Worm (Caenorhabditis elegans): Measurements from ENCODE around the gene nhr-103.

Gene nhr-103

ce11 chrV:2201240-2201639 is 24.0 kb upstream of the nhr-103 start, which contains the start of gene cyp-32B1:
Gene cyp-32B1 (minus strand): TSS chrV:2201415.
- TF ChIP-seq lsy-2 (tag; optimal IDR thresholded peaks at IDR 0.05): no peak
- TF ChIP-seq fos-1 (tag; optimal IDR thresholded peaks at IDR 0.05): peak; percentile 5

ce11 chrV:2204080-2204479 is 21.1 kb upstream of the nhr-103 start, which contains the start of gene cyp-33C12:
Gene cyp-33C12 (minus strand): TSS chrV:2204400.
- TF ChIP-seq ztf-11 (tag; optimal IDR thresholded peaks at IDR 0.05): no peak
- TF ChIP-seq ZK546.5 (tag; optimal IDR thresholded peaks at IDR 0.05): no peak

ce11 chrV:2206181-2206580 is 19.0 kb upstream of the nhr-103 start, which contains the start of gene srt-40:
Gene srt-40 (minus strand): TSS chrV:2206281.
- TF ChIP-seq mbf-1 (tag; optimal IDR thresholded peaks at IDR 0.05) (no peak), F13H6.1 (tag; optimal IDR thresholded peaks at IDR 0.05) (no peak), Y55F3AM.14 (GFP tag; optimal IDR thresholded peaks at IDR 0.05) (no peak), alr-1 (tag; optimal IDR thresholded peaks at IDR 0.05) (no peak), sem-4 (tag; optimal IDR thresholded peaks at IDR 0.05) (no peak), nhr-6 (tag; optimal IDR thresholded peaks at IDR 0.05) (no peak)

DNA sequence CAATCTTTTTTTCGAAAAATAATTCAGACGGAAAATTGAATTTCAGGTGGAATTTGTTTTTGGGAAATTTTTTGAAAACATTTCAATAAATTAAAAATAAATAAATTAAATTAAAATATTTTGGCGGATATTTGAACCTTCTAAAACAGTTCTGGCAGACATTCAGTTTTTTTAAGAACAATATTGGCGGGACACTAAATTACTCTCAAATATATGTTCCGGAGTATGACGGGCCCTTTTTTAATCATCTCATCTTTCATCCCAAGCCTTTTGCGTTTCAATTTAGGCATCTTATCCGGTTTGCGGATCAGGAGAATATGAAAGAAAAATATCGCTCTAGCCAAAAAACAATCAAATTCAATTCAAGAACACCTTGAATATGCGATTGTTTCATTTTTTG is 18.4 kb upstream of the nhr-103 start, which contains the start of gene svh-11:
Gene svh-11, plus strand, starts transcription at position 301 of the 400 bp plus-strand sequence.
- no peak for TF ChIP-seq unc-62 (GFP tag; optimal IDR thresholded peaks at IDR 0.05)
- TF ChIP-seq ceh-16 (tag; optimal IDR thresholded peaks at IDR 0.05): no peak
- TF ChIP-seq blmp-1 (tag; optimal IDR thresholded peaks at IDR 0.05; ENCODE audit: insufficient read depth): no peak
- TF ChIP-seq snpc-4 (tag; optimal IDR thresholded peaks at IDR 0.05): no peak
- no peak for TF ChIP-seq ztf-11 (tag; optimal IDR thresholded peaks at IDR 0.05)
- TF ChIP-seq mdl-1 (tag; optimal IDR thresholded peaks at IDR 0.05): no peak
- no peak for TF ChIP-seq lsy-2 (tag; optimal IDR thresholded peaks at IDR 0.05)
- no peak for TF ChIP-seq ceh-82 (tag; optimal IDR thresholded peaks at IDR 0.05)
- no peak for TF ChIP-seq lin-39 (tag; optimal IDR thresholded peaks at IDR 0.05)
- TF ChIP-seq unc-55 (GFP tag; optimal IDR thresholded peaks at IDR 0.05): no peak

ce11 chrV:2207527-2207926 is 17.7 kb upstream of the nhr-103 start:
- TF ChIP-seq mdl-1 (tag; optimal IDR thresholded peaks at IDR 0.05): no peak
- no peak for TF ChIP-seq egl-27 (tag; optimal IDR thresholded peaks at IDR 0.05)
- no peak for TF ChIP-seq elt-3 (tag; optimal IDR thresholded peaks at IDR 0.05)
- no peak for TF ChIP-seq unc-55 (GFP tag; optimal IDR thresholded peaks at IDR 0.05)
- no peak for TF ChIP-seq nhr-237 (tag; optimal IDR thresholded peaks at IDR 0.05)
- TF ChIP-seq nhr-12 (tag; optimal IDR thresholded peaks at IDR 0.05): no peak
- TF ChIP-seq nhr-6 (tag; optimal IDR thresholded peaks at IDR 0.05): no peak
- no peak for TF ChIP-seq ztf-4 (tag; optimal IDR thresholded peaks at IDR 0.05)
- TF ChIP-seq sem-4 (tag; optimal IDR thresholded peaks at IDR 0.05): no peak
- no peak for TF ChIP-seq ama-1 (optimal IDR thresholded peaks at IDR 0.05)
- TF ChIP-seq ztf-1 (GFP tag; conservative IDR thresholded peaks at IDR 0.05): no peak
- TF ChIP-seq snpc-4 (tag; optimal IDR thresholded peaks at IDR 0.05): no peak
- no peak for TF ChIP-seq lsy-2 (tag; optimal IDR thresholded peaks at IDR 0.05)
- TF ChIP-seq sma-9 (GFP tag; optimal IDR thresholded peaks at IDR 0.05): no peak
- no peak for TF ChIP-seq sma-9 (tag; optimal IDR thresholded peaks at IDR 0.05)
- TF ChIP-seq F13H6.1 (tag; optimal IDR thresholded peaks at IDR 0.05): no peak
- TF ChIP-seq dmd-4 (tag; optimal IDR thresholded peaks at IDR 0.05): no peak
- TF ChIP-seq lin-13 (GFP tag; optimal IDR thresholded peaks at IDR 0.05): no peak
- no peak for TF ChIP-seq lin-39 (tag; optimal IDR thresholded peaks at IDR 0.05)
- no peak for TF ChIP-seq skn-1 (tag; optimal IDR thresholded peaks at IDR 0.05)
- no peak for TF ChIP-seq peb-1 (tag; optimal IDR thresholded peaks at IDR 0.05)

DNA sequence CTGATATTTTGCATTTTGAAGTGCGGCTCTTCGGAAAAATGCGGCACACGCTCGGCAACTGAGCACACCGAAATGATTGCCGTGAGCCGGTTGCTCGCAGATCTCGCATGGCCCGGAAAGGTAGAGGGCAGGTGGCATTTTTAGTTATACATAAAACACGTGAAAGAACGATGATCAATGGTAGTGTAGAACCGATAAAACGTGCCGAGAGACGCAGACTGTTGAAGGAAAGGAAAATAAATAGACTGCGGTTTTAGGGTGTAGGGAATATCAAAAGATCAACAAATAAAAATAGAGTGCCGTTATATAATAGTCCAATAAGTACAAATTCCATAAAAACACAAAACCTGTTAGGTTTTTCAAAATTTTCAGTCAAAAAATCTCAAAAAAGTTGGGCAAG is 13.3 kb upstream of the nhr-103 start, which contains the start of gene nhr-133:
Gene nhr-133, minus strand, starts transcription at position 183 of the 400 bp plus-strand sequence.
- TF ChIP-seq fos-1 (tag; optimal IDR thresholded peaks at IDR 0.05) (peak; percentile 23), gmeb-1 (tag; optimal IDR thresholded peaks at IDR 0.05) (no peak), F13H6.1 (tag; optimal IDR thresholded peaks at IDR 0.05) (peak; percentile 3), nhr-129 (tag; optimal IDR thresholded peaks at IDR 0.05) (peak; percentile 7), crh-2 (tag; optimal IDR thresholded peaks at IDR 0.05) (peak; percentile 38), C34F6.9 (tag; optimal IDR thresholded peaks at IDR 0.05) (no peak), sma-9 (GFP tag; optimal IDR thresholded peaks at IDR 0.05) (peak; percentile 73), sma-9 (tag; optimal IDR thresholded peaks at IDR 0.05) (no peak)
